Worm (Caenorhabditis elegans): ENCODE measurements around the gene rmd-3.

The rmd-3 gene

DNA sequence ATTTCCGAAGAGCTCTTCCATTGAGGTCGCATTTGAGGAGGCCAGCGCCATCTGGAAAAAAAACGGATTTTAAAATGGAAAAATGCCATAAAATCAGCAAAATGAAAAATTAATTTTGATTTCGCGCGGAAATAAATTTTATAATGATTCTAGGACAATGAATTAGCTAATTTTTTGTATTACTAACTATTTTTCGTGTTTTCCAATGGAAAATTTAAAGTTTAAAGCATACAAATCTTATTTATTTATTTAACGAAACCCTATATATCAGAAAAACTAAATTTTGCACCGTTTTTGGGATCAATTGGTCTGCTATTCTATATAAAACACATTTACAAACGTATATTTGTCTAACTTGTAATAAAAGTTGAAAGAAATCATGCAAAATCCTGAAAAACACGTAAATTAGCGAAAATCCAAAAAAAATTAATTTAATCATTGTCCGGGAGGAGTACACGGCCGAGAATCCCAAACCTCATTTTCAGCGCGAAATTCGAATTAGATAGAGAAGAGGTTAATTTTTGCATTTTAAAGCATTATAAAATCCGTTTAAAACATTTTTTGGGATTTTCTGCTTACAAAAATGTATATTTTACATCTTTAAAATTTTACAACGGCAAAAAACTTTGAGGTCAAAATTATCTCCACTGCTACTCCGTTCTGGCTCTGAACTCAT is 49.2 kb downstream of the rmd-3 start, which contains the start of gene C47G2.3:
Gene C47G2.3 (minus strand): TSS at position 51 of the 676 bp plus-strand sequence.
- TF ChIP-seq ceh-43 (GFP tag; optimal IDR thresholded peaks at IDR 0.05): no peak

Data from whole organism, mixed stage, embryonic.